Fruit fly (Drosophila melanogaster) whole organism, adult: ENCODE results near the gene Sgs7.

Source experiments
- CG11617 ChIP-seq: fragments of 200-800 bp; sonication (Bioruptor generic); optimal IDR thresholded peaks from 2 replicates; lab custom pipeline; 2017; ENCODE audit warnings: mild to moderate bottlenecking, missing biosample characterization, missing genetic modification reagents, missing genetic modification characterization
- CG14711 ChIP-seq: fragments of 200-800 bp; sonication (Bioruptor generic); optimal IDR thresholded peaks from 2 replicates; lab custom pipeline; 2018; ENCODE audit warnings: missing biosample characterization, mild to moderate bottlenecking, missing genetic modification characterization, moderate library complexity
- CG1620 ChIP-seq: fragments of 200-800 bp; sonication (Bioruptor generic); optimal IDR thresholded peaks from 2 replicates; lab custom pipeline; 2016; ENCODE audit warnings: missing biosample characterization, missing genetic modification characterization
- CG33017 ChIP-seq: fragments of 200-800 bp; sonication (Bioruptor generic); optimal IDR thresholded peaks from 2 replicates; lab custom pipeline; 2018; ENCODE audit warnings: missing biosample characterization, mild to moderate bottlenecking, missing genetic modification characterization, moderate library complexity
- CG5204 ChIP-seq: fragments of 200-800 bp; sonication (Bioruptor generic); optimal IDR thresholded peaks from 2 replicates; lab custom pipeline; 2016; ENCODE audit warnings: missing biosample characterization, missing genetic modification characterization
- CG7101 ChIP-seq: fragments of 200-800 bp; sonication (Bioruptor generic); optimal IDR thresholded peaks from 2 replicates; lab custom pipeline; 2018; ENCODE audit warnings: missing biosample characterization, mild to moderate bottlenecking, missing genetic modification characterization, moderate library complexity
- Clk ChIP-seq: fragments of 200-800 bp; sonication (Bioruptor generic); optimal IDR thresholded peaks from 2 replicates; lab custom pipeline; 2017; ENCODE audit warnings: missing biosample characterization, missing genetic modification characterization
- Crg-1 ChIP-seq: fragments of 200-800 bp; sonication (Bioruptor generic); optimal IDR thresholded peaks from 2 replicates; lab custom pipeline; 2016; ENCODE audit warnings: missing biosample characterization, missing genetic modification characterization
- Hr96 ChIP-seq: fragments of 200-800 bp; sonication (Bioruptor generic); optimal IDR thresholded peaks from 2 replicates; lab custom pipeline; 2016; ENCODE audit warnings: missing biosample characterization, missing genetic modification characterization
- bab1 ChIP-seq: fragments of 200-800 bp; sonication (Bioruptor generic); optimal IDR thresholded peaks from 3 replicates; lab custom pipeline; 2019; ENCODE audit warnings: missing biosample characterization, mild to moderate bottlenecking, missing genetic modification characterization, moderate library complexity
- cic ChIP-seq: fragments of 200-800 bp; sonication (Bioruptor generic); optimal IDR thresholded peaks from 2 replicates; lab custom pipeline; 2017; ENCODE audit warnings: missing biosample characterization, mild to moderate bottlenecking, missing genetic modification characterization, moderate library complexity
- kay ChIP-seq: fragments of 200-800 bp; sonication (Bioruptor generic); peaks from one replicate; lab custom pipeline; 2016; ENCODE audit warnings: missing biosample characterization, missing genetic modification characterization, borderline replicate concordance
- pad ChIP-seq: fragments of 200-800 bp; sonication (Bioruptor generic); optimal IDR thresholded peaks from 3 replicates; lab custom pipeline; 2017; ENCODE audit warnings: missing biosample characterization, missing genetic modification characterization, mild to moderate bottlenecking, moderate library complexity, missing genetic modification reagents
- tj ChIP-seq: fragments of 200-800 bp; sonication (Bioruptor generic); optimal IDR thresholded peaks from 3 replicates; lab custom pipeline; 2017; ENCODE audit warnings: missing biosample characterization, mild to moderate bottlenecking, missing genetic modification characterization, moderate library complexity

- peak; percentile 11 for TF ChIP-seq CG33017 (tag; lab: Kevin White, UChicago)
- no peak for TF ChIP-seq Hr96 (GFP tag; lab: Kevin White, UChicago)
- no peak for TF ChIP-seq CG11617 (GFP tag; lab: Kevin White, UChicago)
- no peak for TF ChIP-seq Clk
- TF ChIP-seq pad (GFP tag; lab: Kevin White, UChicago) = no peak
- TF ChIP-seq kay (GFP tag; lab: Kevin White, UChicago) = no peak
- peak; percentile 1 for TF ChIP-seq tj (GFP tag; lab: Kevin White, UChicago)
- TF ChIP-seq CG5204 = no peak
- TF ChIP-seq CG7101 = no peak
- TF ChIP-seq bab1 (GFP tag; lab: Kevin White, UChicago) = no peak
- peak; percentile 19 for TF ChIP-seq CG14711 (tag; lab: Kevin White, UChicago)
- TF ChIP-seq cic (GFP tag; lab: Kevin White, UChicago) = no peak
- TF ChIP-seq Crg-1 (GFP tag; lab: Kevin White, UChicago) = no peak
- TF ChIP-seq CG1620 (GFP tag; lab: Kevin White, UChicago) = no peak
These were observed 42.3 kb downstream of the Sgs7 start for dm6 chr3L:11551949-11552348.
